Worm (Caenorhabditis elegans) whole organism, L1 larva: ENCODE data around the gene C45G9.11.

Experiments used
- C16A3.4 ChIP-seq: fragments of 150-350 bp; optimal IDR thresholded peaks from 2 replicates; lab custom pipeline; 2014; ENCODE audit warnings: missing biosample characterization, missing genetic modification characterization
- C34B4.2 ChIP-seq: sonication (generic microtip); optimal IDR thresholded peaks from 2 replicates; lab custom pipeline; 2017; ENCODE audit warnings: mild to moderate bottlenecking, missing genetic modification characterization, missing compliant biosample characterization
- Y116A8C.19 ChIP-seq: sonication (generic microtip); optimal IDR thresholded peaks from 2 replicates; lab custom pipeline; 2016; ENCODE audit warnings: missing compliant biosample characterization, missing genetic modification characterization, borderline replicate concordance
- aha-1 ChIP-seq: fragments of 150-350 bp; optimal IDR thresholded peaks from 2 replicates; lab custom pipeline; 2014; ENCODE audit warnings: missing biosample characterization, missing genetic modification characterization
- aly-2 ChIP-seq: fragments of 150-350 bp; optimal IDR thresholded peaks from 2 replicates; lab custom pipeline; 2014; ENCODE audit warnings: missing biosample characterization, missing genetic modification characterization
- ama-1 ChIP-seq: fragments of 150-350 bp; optimal IDR thresholded peaks from 2 replicates; lab custom pipeline; 2014
- ceh-63 ChIP-seq: fragments of 200-800 bp; sonication (Bioruptor generic); optimal IDR thresholded peaks from 2 replicates; lab custom pipeline; 2018; ENCODE audit warnings: mild to moderate bottlenecking, missing genetic modification characterization, missing compliant biosample characterization
- ceh-8 ChIP-seq: fragments of 200-800 bp; sonication (Bioruptor generic); optimal IDR thresholded peaks from 2 replicates; lab custom pipeline; 2018; ENCODE audit warnings: mild to moderate bottlenecking, missing genetic modification characterization, moderate library complexity, missing compliant biosample characterization
- ceh-88 ChIP-seq: fragments of 200-800 bp; sonication (Bioruptor generic); IDR thresholded peaks from 2 replicates; pipeline ENCODE4 v1.3.6; 2022; ENCODE audit warnings: missing genetic modification characterization, missing compliant biosample characterization
- ceh-90 ChIP-seq: sonication (generic microtip); optimal IDR thresholded peaks from 2 replicates; lab custom pipeline; 2016; ENCODE audit warnings: missing genetic modification characterization, missing compliant biosample characterization
- ces-1 ChIP-seq: fragments of 150-350 bp; optimal IDR thresholded peaks from 2 replicates; lab custom pipeline; 2014; ENCODE audit warnings: missing biosample characterization, missing genetic modification reagents, missing genetic modification characterization
- dpl-1 ChIP-seq, 3 experiments: fragments of 150-350 bp in 2 of 3; sonication (generic microtip) in 1 of 3; optimal IDR thresholded peaks; 2 replicates each; lab custom pipeline; 2014 to 2017; ENCODE audit warnings: missing biosample characterization in 3 of 3, missing genetic modification characterization in 3 of 3, missing genetic modification reagents in 3 of 3
- dsc-1 ChIP-seq: sonication (generic microtip); optimal IDR thresholded peaks from 2 replicates; lab custom pipeline; 2016; ENCODE audit warnings: mild to moderate bottlenecking, missing genetic modification characterization, missing compliant biosample characterization
- egl-13 ChIP-seq: sonication (generic microtip); optimal IDR thresholded peaks from 2 replicates; lab custom pipeline; 2016; ENCODE audit warnings: missing genotype, missing genetic modification reagents, missing genetic modification characterization, missing compliant biosample characterization
- egl-27 ChIP-seq, 2 experiments: fragments of 150-350 bp in 1 of 2; sonication (generic microtip); optimal IDR thresholded peaks; 3 replicates each; lab custom pipeline; 2017 to 2018; ENCODE audit warnings: missing biosample characterization in 2 of 2, missing genetic modification characterization in 2 of 2, missing genetic modification reagents in 2 of 2
- elt-2 ChIP-seq: sonication (generic microtip); optimal IDR thresholded peaks from 2 replicates; lab custom pipeline; 2016; ENCODE audit warnings: missing genetic modification characterization, mild to moderate bottlenecking, inconsistent platforms, missing compliant biosample characterization, missing genetic modification reagents
- fkh-10 ChIP-seq: sonication (generic microtip); optimal IDR thresholded peaks from 2 replicates; lab custom pipeline; 2017; ENCODE audit warnings: missing biosample characterization, missing genetic modification reagents, missing genetic modification characterization
- fkh-4 ChIP-seq: sonication (generic microtip); optimal IDR thresholded peaks from 2 replicates; lab custom pipeline; 2016; ENCODE audit warnings: missing compliant biosample characterization, missing genetic modification characterization, borderline replicate concordance
- fkh-8 ChIP-seq: sonication (generic microtip); optimal IDR thresholded peaks from 2 replicates; lab custom pipeline; 2016; ENCODE audit warnings: mild to moderate bottlenecking, missing genetic modification characterization, missing compliant biosample characterization
- hlh-17 ChIP-seq: fragments of 200-800 bp; sonication (Bioruptor generic); optimal IDR thresholded peaks from 2 replicates; lab custom pipeline; 2018; ENCODE audit warnings: missing genetic modification characterization, mild to moderate bottlenecking, missing compliant biosample characterization, moderate library complexity, borderline replicate concordance
- hlh-4 ChIP-seq: sonication (generic microtip); optimal IDR thresholded peaks from 2 replicates; lab custom pipeline; 2016; ENCODE audit warnings: mild to moderate bottlenecking, missing genetic modification characterization, missing compliant biosample characterization
- jun-1 ChIP-seq: fragments of 150-350 bp; optimal IDR thresholded peaks from 2 replicates; lab custom pipeline; 2014; ENCODE audit warnings: missing biosample characterization, missing genetic modification reagents, missing genetic modification characterization
- lin-35 ChIP-seq, 2 experiments: fragments of 150-350 bp; optimal IDR thresholded peaks; 2 replicates each; lab custom pipeline; 2014; ENCODE audit warnings: missing biosample characterization in 2 of 2, missing genetic modification characterization in 2 of 2, missing genetic modification reagents in 2 of 2
- lir-3 ChIP-seq: sonication (generic microtip); optimal IDR thresholded peaks from 2 replicates; lab custom pipeline; 2016; ENCODE audit warnings: mild to moderate bottlenecking, missing genetic modification characterization, moderate library complexity, missing compliant biosample characterization; ENCODE audit not compliant: poor library complexity
- mab-9 ChIP-seq: fragments of 200-800 bp; sonication (Bioruptor generic); IDR thresholded peaks from 2 replicates; pipeline ENCODE4 v1.3.6; 2022; ENCODE audit warnings: missing genetic modification reagents, missing genetic modification characterization, missing compliant biosample characterization
- mdl-1 ChIP-seq, 2 experiments: fragments of 150-350 bp; optimal IDR thresholded peaks; 2 replicates each; lab custom pipeline; 2014 to 2017; ENCODE audit warnings: missing biosample characterization in 2 of 2, missing genetic modification characterization in 2 of 2, inconsistent platforms in 1 of 2
- mef-2 ChIP-seq: fragments of 150-350 bp; optimal IDR thresholded peaks from 2 replicates; lab custom pipeline; 2014; ENCODE audit warnings: missing biosample characterization, missing genetic modification characterization
- mep-1 ChIP-seq: fragments of 150-350 bp; optimal IDR thresholded peaks from 2 replicates; lab custom pipeline; 2014; ENCODE audit warnings: missing biosample characterization, missing genetic modification characterization
- nhr-11 ChIP-seq: fragments of 150-350 bp; optimal IDR thresholded peaks from 2 replicates; lab custom pipeline; 2014; ENCODE audit warnings: missing biosample characterization, missing genetic modification characterization
- nhr-12 ChIP-seq: sonication (generic microtip); optimal IDR thresholded peaks from 2 replicates; lab custom pipeline; 2017; ENCODE audit warnings: missing biosample characterization, missing genetic modification characterization
- nhr-19 ChIP-seq: fragments of 200-800 bp; sonication (Bioruptor generic); conservative IDR thresholded peaks from 2 replicates; pipeline ENCODE4 v1.3.6; 2022; ENCODE audit warnings: missing genetic modification characterization, missing compliant biosample characterization
- nhr-20 ChIP-seq: sonication (generic microtip); optimal IDR thresholded peaks from 2 replicates; lab custom pipeline; 2016; ENCODE audit warnings: mild to moderate bottlenecking, missing genetic modification characterization, missing compliant biosample characterization
- nhr-47 ChIP-seq: sonication (generic microtip); optimal IDR thresholded peaks from 2 replicates; lab custom pipeline; 2016; ENCODE audit warnings: mild to moderate bottlenecking, missing genetic modification characterization, moderate library complexity, missing compliant biosample characterization
- nhr-71 ChIP-seq: sonication (generic microtip); optimal IDR thresholded peaks from 2 replicates; lab custom pipeline; 2016; ENCODE audit warnings: mild to moderate bottlenecking, missing genetic modification characterization, moderate library complexity, missing compliant biosample characterization
- nhr-76 ChIP-seq: sonication (generic microtip); optimal IDR thresholded peaks from 2 replicates; lab custom pipeline; 2017; ENCODE audit warnings: missing biosample characterization, missing genetic modification characterization
- nhr-84 ChIP-seq: sonication (generic microtip); optimal IDR thresholded peaks from 2 replicates; lab custom pipeline; 2017; ENCODE audit warnings: missing biosample characterization, missing genetic modification characterization
- nhr-85 ChIP-seq: sonication (generic microtip); peaks from one replicate; lab custom pipeline; 2016; ENCODE audit warnings: missing genetic modification characterization, inconsistent platforms, missing compliant biosample characterization
- pag-3 ChIP-seq: sonication (generic microtip); optimal IDR thresholded peaks from 2 replicates; lab custom pipeline; 2017; ENCODE audit warnings: missing genetic modification characterization, mild to moderate bottlenecking, missing compliant biosample characterization, antibody characterized with exemption, borderline replicate concordance; ENCODE audit not compliant: insufficient read depth
- pax-3 ChIP-seq: fragments of 200-800 bp; sonication (Bioruptor generic); optimal IDR thresholded peaks from 2 replicates; lab custom pipeline; 2018; ENCODE audit warnings: mild to moderate bottlenecking, missing genetic modification characterization, moderate library complexity, missing compliant biosample characterization
- pqm-1 ChIP-seq: sonication (generic microtip); optimal IDR thresholded peaks from 3 replicates; lab custom pipeline; 2017; ENCODE audit warnings: missing biosample characterization, missing genetic modification characterization
- rnt-1 ChIP-seq: sonication (generic microtip); optimal IDR thresholded peaks from 2 replicates; lab custom pipeline; 2016; ENCODE audit warnings: mild to moderate bottlenecking, missing genetic modification characterization, moderate library complexity, missing compliant biosample characterization
- snu-23 ChIP-seq: sonication (generic microtip); optimal IDR thresholded peaks from 2 replicates; lab custom pipeline; 2016; ENCODE audit warnings: missing genetic modification characterization, missing compliant biosample characterization
- sptf-1 ChIP-seq: fragments of 150-350 bp; optimal IDR thresholded peaks from 2 replicates; lab custom pipeline; 2014; ENCODE audit warnings: missing biosample characterization, missing genetic modification characterization
- sup-37 ChIP-seq: fragments of 200-800 bp; sonication (Bioruptor generic); optimal IDR thresholded peaks from 2 replicates; lab custom pipeline; 2018; ENCODE audit warnings: mild to moderate bottlenecking, missing genetic modification characterization, missing compliant biosample characterization
- swsn-7 ChIP-seq: sonication (generic microtip); optimal IDR thresholded peaks from 2 replicates; lab custom pipeline; 2016; ENCODE audit warnings: missing genetic modification characterization, missing compliant biosample characterization
- tbx-2 ChIP-seq: sonication (generic microtip); optimal IDR thresholded peaks from 2 replicates; lab custom pipeline; 2016; ENCODE audit warnings: missing genetic modification characterization, missing compliant biosample characterization
- tlp-1 ChIP-seq: fragments of 150-350 bp; optimal IDR thresholded peaks from 2 replicates; lab custom pipeline; 2014; ENCODE audit warnings: missing biosample characterization, missing genetic modification characterization
- unc-30 ChIP-seq: sonication (generic microtip); optimal IDR thresholded peaks from 2 replicates; lab custom pipeline; 2017; ENCODE audit warnings: missing biosample characterization, missing genetic modification characterization
- unc-62 ChIP-seq: fragments of 150-350 bp; optimal IDR thresholded peaks from 2 replicates; lab custom pipeline; 2014; ENCODE audit warnings: missing biosample characterization, missing genetic modification reagents, missing genetic modification characterization
- unc-86 ChIP-seq: sonication (generic microtip); optimal IDR thresholded peaks from 2 replicates; lab custom pipeline; 2016; ENCODE audit warnings: missing genetic modification characterization, missing compliant biosample characterization
- unc-98 ChIP-seq: fragments of 200-800 bp; sonication (Bioruptor generic); IDR thresholded peaks from 2 replicates; pipeline ENCODE4 v1.3.6; 2022; ENCODE audit warnings: missing genetic modification characterization, missing compliant biosample characterization
- zag-1 ChIP-seq: fragments of 150-350 bp; optimal IDR thresholded peaks from 2 replicates; lab custom pipeline; 2014; ENCODE audit warnings: missing biosample characterization, missing genetic modification characterization
- zip-4 ChIP-seq: fragments of 200-800 bp; sonication (Bioruptor generic); optimal IDR thresholded peaks from 2 replicates; lab custom pipeline; 2018; ENCODE audit warnings: mild to moderate bottlenecking, missing genetic modification characterization, moderate library complexity, missing compliant biosample characterization

C45G9.11 gene

ce11 chrIII:5025136-5025629 is 43.3 kb downstream of the C45G9.11 start:
- TF ChIP-seq nhr-11 (tag; lab: Kevin White, UChicago) (no peak), C34B4.2 (no peak), jun-1 (tag; lab: Kevin White, UChicago) (no peak), nhr-71 (tag; lab: Kevin White, UChicago) (peak; percentile 72), elt-2 (tag; lab: Kevin White, UChicago) (peak; percentile 34), mab-9 (no peak), ces-1 (GFP tag; lab: Kevin White, UChicago) (no peak), ama-1 (peak; percentile 92), lir-3 (tag; lab: Kevin White, UChicago) (no peak), Y116A8C.19 (tag; lab: Kevin White, UChicago) (no peak), unc-98 (GFP tag; lab: Robert Waterston, UW) (no peak), pag-3 (no peak), mdl-1 (tag; optimal IDR thresholded peaks at IDR 0.05; lab: Kevin White, UChicago) (no peak), nhr-12 (tag; lab: Kevin White, UChicago) (no peak), sptf-1 (tag; lab: Kevin White, UChicago) (no peak), egl-27 (tag; optimal IDR thresholded peaks at IDR 0.05; lab: Kevin White, UChicago) (no peak), nhr-84 (tag; lab: Kevin White, UChicago) (no peak), ceh-63 (GFP tag; lab: Kevin White, UChicago) (no peak), sup-37 (GFP tag; lab: Kevin White, UChicago) (no peak), fkh-10 (GFP tag; lab: Kevin White, UChicago) (no peak), ceh-88 (GFP tag; lab: Robert Waterston, UW) (no peak), zip-4 (GFP tag; lab: Kevin White, UChicago) (peak; percentile 31), fkh-4 (tag; lab: Kevin White, UChicago) (no peak), fkh-8 (no peak), tlp-1 (no peak), hlh-17 (no peak), aha-1 (tag; lab: Kevin White, UChicago) (no peak), dpl-1 (GFP tag; optimal IDR thresholded peaks at IDR 0.05; lab: Kevin White, UChicago) (peak in 2 of 3 experiments; percentile 3 to 9), mep-1 (tag; lab: Kevin White, UChicago) (peak; percentile 49), dsc-1 (tag; lab: Kevin White, UChicago) (peak; percentile 0), nhr-85 (peak; percentile 66), egl-13 (tag; lab: Kevin White, UChicago) (no peak), unc-86 (tag; lab: Kevin White, UChicago) (no peak), snu-23 (no peak), hlh-4 (tag; lab: Kevin White, UChicago) (no peak), rnt-1 (peak; percentile 34), mef-2 (tag; lab: Kevin White, UChicago) (no peak), ceh-90 (tag; lab: Kevin White, UChicago) (no peak), lin-35 (GFP tag; optimal IDR thresholded peaks at IDR 0.05; lab: Kevin White, UChicago) (peak in 1 of 2 experiments; percentile 42), aly-2 (tag; lab: Kevin White, UChicago) (no peak), pax-3 (tag; lab: Kevin White, UChicago) (peak; percentile 32), nhr-47 (tag; lab: Kevin White, UChicago) (peak; percentile 48), C16A3.4 (tag; lab: Kevin White, UChicago) (no peak), nhr-19 (GFP tag; lab: Robert Waterston, UW) (peak; percentile 32), nhr-20 (tag; lab: Kevin White, UChicago) (peak; percentile 43), pqm-1 (tag; lab: Kevin White, UChicago) (no peak), ceh-8 (GFP tag; lab: Kevin White, UChicago) (no peak), unc-30 (tag; lab: Kevin White, UChicago) (no peak), nhr-76 (tag; lab: Kevin White, UChicago) (no peak), unc-62 (GFP tag; lab: Kevin White, UChicago) (no peak), zag-1 (no peak), swsn-7 (peak; percentile 22), tbx-2 (tag; lab: Kevin White, UChicago) (peak; percentile 1)
